Worm (Caenorhabditis elegans) whole organism, late embryonic: ENCODE data around the gene srh-180.

Experiments used
- ama-1 ChIP-seq: fragments of 150-350 bp; optimal IDR thresholded peaks from 2 replicates; lab custom pipeline; 2014
- ceh-45 ChIP-seq: fragments of 200-800 bp; sonication (Bioruptor generic); IDR thresholded peaks from 2 replicates; pipeline ENCODE4 v1.3.6; 2022; ENCODE audit warnings: missing genetic modification reagents, missing genetic modification characterization, missing compliant biosample characterization
- che-1 ChIP-seq: sonication (generic microtip); optimal IDR thresholded peaks from 2 replicates; lab custom pipeline; 2016; ENCODE audit warnings: mild to moderate bottlenecking, missing genetic modification characterization, missing compliant biosample characterization
- dmd-4 ChIP-seq: sonication (generic microtip); optimal IDR thresholded peaks from 2 replicates; lab custom pipeline; 2016; ENCODE audit warnings: borderline replicate concordance, missing genetic modification characterization, missing compliant biosample characterization
- dve-1 ChIP-seq: sonication (generic microtip); optimal IDR thresholded peaks from 2 replicates; lab custom pipeline; 2017; ENCODE audit warnings: antibody characterized with exemption, mild to moderate bottlenecking, missing genetic modification characterization, missing compliant biosample characterization
- lin-11 ChIP-seq: fragments of 200-800 bp; sonication (Bioruptor generic); optimal IDR thresholded peaks from 2 replicates; lab custom pipeline; 2018; ENCODE audit warnings: mild to moderate bottlenecking, missing genetic modification characterization, missing compliant biosample characterization
- nfya-1 ChIP-seq: sonication (generic microtip); optimal IDR thresholded peaks from 2 replicates; lab custom pipeline; 2017; ENCODE audit warnings: missing genetic modification characterization, mild to moderate bottlenecking, missing compliant biosample characterization, antibody characterized with exemption, moderate library complexity
- nhr-11 ChIP-seq: fragments of 150-350 bp; optimal IDR thresholded peaks from 2 replicates; lab custom pipeline; 2014; ENCODE audit warnings: missing biosample characterization, missing genetic modification characterization
- pha-4 ChIP-seq: fragments of 150-350 bp; optimal IDR thresholded peaks from 2 replicates; lab custom pipeline; 2018; ENCODE audit warnings: missing biosample characterization, missing genetic modification reagents, missing genetic modification characterization
- syd-9 ChIP-seq: sonication (generic microtip); optimal IDR thresholded peaks from 2 replicates; lab custom pipeline; 2016; ENCODE audit warnings: mild to moderate bottlenecking, missing genetic modification characterization, moderate library complexity, missing compliant biosample characterization
- tbx-2 ChIP-seq: sonication (generic microtip); optimal IDR thresholded peaks from 2 replicates; lab custom pipeline; 2016; ENCODE audit warnings: missing genetic modification characterization, missing compliant biosample characterization
- unc-3 ChIP-seq, 2 experiments: fragments of 200-800 bp in 1 of 2; sonication (Bioruptor generic) in 1 of 2; sonication (generic microtip) in 1 of 2; conservative IDR thresholded peaks in 1 of 2; optimal IDR thresholded peaks in 1 of 2; 2 replicates each; pipeline versions ENCODE4 v1.3.6 to Lab custom; 2016 to 2022; ENCODE audit warnings: missing compliant biosample characterization in 2 of 2, missing genetic modification characterization in 2 of 2, missing genetic modification reagents in 1 of 2
- unc-55 ChIP-seq: sonication (generic microtip); optimal IDR thresholded peaks from 2 replicates; lab custom pipeline; 2017; ENCODE audit warnings: missing biosample characterization, missing genetic modification reagents, missing genetic modification characterization

ce11 chrV:16357253-16357652 lies 39.9 kb downstream of the srh-180 start, which contains the start of gene pptr-1:
- no peak for TF ChIP-seq unc-3 (GFP tag; conservative IDR thresholded peaks at IDR 0.05; lab: Robert Waterston, UW)
- TF ChIP-seq unc-3 (tag; optimal IDR thresholded peaks at IDR 0.05; lab: Kevin White, UChicago), result no peak
- no peak for TF ChIP-seq unc-55 (GFP tag; lab: Kevin White, UChicago)
- TF ChIP-seq ama-1 (lab: Kevin White, UChicago), result no peak
- no peak for TF ChIP-seq dve-1 (tag; lab: Kevin White, UChicago)
- no peak for TF ChIP-seq dmd-4
- TF ChIP-seq tbx-2 (tag; lab: Kevin White, UChicago), result no peak
- TF ChIP-seq lin-11 (tag; lab: Kevin White, UChicago), result no peak
- no peak for TF ChIP-seq nfya-1
- TF ChIP-seq che-1 (tag; lab: Kevin White, UChicago), result no peak
- TF ChIP-seq nhr-11 (tag; lab: Kevin White, UChicago), result no peak
- no peak for TF ChIP-seq pha-4 (tag; lab: Kevin White, UChicago)
- TF ChIP-seq ceh-45 (GFP tag; lab: Robert Waterston, UW), result no peak
- TF ChIP-seq syd-9 (tag; lab: Kevin White, UChicago), result no peak
